Fruit fly (Drosophila melanogaster) whole organism, embryonic: Measurements from ENCODE around the gene CG31675.
A peak's percentile ranks its signal among the peaks of the same experiment; 100 is the strongest.

ENCODE experiments used
- Adf1 ChIP-seq: fragments of 200-800 bp; sonication (Bioruptor generic); IDR thresholded peaks from 2 replicates; pipeline ENCODE4 v1.3.6; 2022; ENCODE audit warnings: missing biosample characterization, missing genetic modification characterization
- Antp ChIP-seq: fragments of 200-800 bp; sonication (Bioruptor generic); optimal IDR thresholded peaks from 3 replicates; lab custom pipeline; 2016; ENCODE audit warnings: missing biosample characterization, missing genetic modification characterization
- Asciz ChIP-seq: fragments of 200-800 bp; sonication (Bioruptor generic); optimal IDR thresholded peaks from 2 replicates; lab custom pipeline; 2017; ENCODE audit warnings: missing biosample characterization, mild to moderate bottlenecking, missing genetic modification characterization, missing genetic modification reagents
- B-H2 ChIP-seq: fragments of 200-800 bp; sonication (Bioruptor generic); optimal IDR thresholded peaks from 2 replicates; lab custom pipeline; 2018; ENCODE audit warnings: missing biosample characterization, mild to moderate bottlenecking, missing genetic modification characterization
- CG10366 ChIP-seq: fragments of 200-800 bp; sonication (Bioruptor generic); IDR thresholded peaks from 2 replicates; pipeline ENCODE4 v1.3.6; 2022; ENCODE audit warnings: missing biosample characterization, missing genetic modification characterization
- CG10462 ChIP-seq: fragments of 200-800 bp; sonication (Bioruptor generic); optimal IDR thresholded peaks from 2 replicates; lab custom pipeline; 2016; ENCODE audit warnings: missing biosample characterization, missing genetic modification characterization
- CG12236 ChIP-seq: fragments of 200-800 bp; sonication (Bioruptor generic); optimal IDR thresholded peaks from 2 replicates; lab custom pipeline; 2016; ENCODE audit warnings: missing biosample characterization, missing genetic modification characterization
- CG14050 ChIP-seq: fragments of 200-800 bp; sonication (Bioruptor generic); IDR thresholded peaks from 3 replicates; pipeline ENCODE4 v1.3.6; 2022; ENCODE audit warnings: missing biosample characterization, missing genetic modification characterization
- CG16813 ChIP-seq: fragments of 200-800 bp; sonication (Bioruptor generic); IDR thresholded peaks from 3 replicates; pipeline ENCODE4 v1.3.6; 2022; ENCODE audit warnings: missing biosample characterization, missing genetic modification characterization; ENCODE audit not compliant: partially characterized antibody
- CG16815 ChIP-seq: fragments of 200-800 bp; sonication (Bioruptor generic); optimal IDR thresholded peaks from 3 replicates; lab custom pipeline; 2017; ENCODE audit warnings: missing biosample characterization, mild to moderate bottlenecking, missing genetic modification characterization
- CG17612 ChIP-seq: fragments of 200-800 bp; sonication (Bioruptor generic); IDR thresholded peaks from 2 replicates; pipeline ENCODE4 v1.3.6; 2022; ENCODE audit warnings: missing biosample characterization, missing genetic modification characterization
- CG3407 ChIP-seq: fragments of 200-800 bp; sonication (Bioruptor generic); optimal IDR thresholded peaks from 2 replicates; lab custom pipeline; 2018; ENCODE audit warnings: missing biosample characterization, mild to moderate bottlenecking, missing genetic modification characterization
- CG3838 ChIP-seq: fragments of 200-800 bp; sonication (Bioruptor generic); optimal IDR thresholded peaks from 3 replicates; lab custom pipeline; 2016; ENCODE audit warnings: missing biosample characterization, missing genetic modification characterization
- CG4404 ChIP-seq: fragments of 200-800 bp; sonication (Bioruptor generic); IDR thresholded peaks from 2 replicates; pipeline ENCODE4 v1.3.6; 2022; ENCODE audit warnings: missing biosample characterization, missing genetic modification characterization
- CG7372 ChIP-seq: fragments of 200-800 bp; sonication (Bioruptor generic); IDR thresholded peaks from 2 replicates; pipeline ENCODE4 v1.3.6; 2022; ENCODE audit warnings: missing biosample characterization, missing genetic modification characterization
- CG7987 ChIP-seq: fragments of 200-800 bp; sonication (Bioruptor generic); optimal IDR thresholded peaks from 2 replicates; lab custom pipeline; 2018; ENCODE audit warnings: missing biosample characterization, mild to moderate bottlenecking, missing genetic modification characterization, moderate library complexity
- CTCF ChIP-seq: fragments of 200-800 bp; sonication (Bioruptor generic); optimal IDR thresholded peaks from 2 replicates; lab custom pipeline; 2017; ENCODE audit warnings: missing biosample characterization, mild to moderate bottlenecking, missing genetic modification characterization, moderate library complexity
- Camta ChIP-seq: fragments of 200-800 bp; sonication (Bioruptor generic); optimal IDR thresholded peaks from 2 replicates; lab custom pipeline; 2016; ENCODE audit warnings: missing biosample characterization, missing genetic modification characterization
- D ChIP-seq, 2 experiments: fragments of 200-800 bp in 1 of 2; fragments of >200 bp in 1 of 2; sonication (Bioruptor generic) in 1 of 2; optimal IDR thresholded peaks; 2 replicates in 1 of 2; 3 replicates in 1 of 2; lab custom pipeline; 2017; ENCODE audit warnings: mild to moderate bottlenecking in 1 of 2, missing biosample characterization in 1 of 2, missing genetic modification characterization in 1 of 2, missing genetic modification reagents in 1 of 2
- Dip2 ChIP-seq: fragments of 200-800 bp; sonication (Bioruptor generic); IDR thresholded peaks from 2 replicates; pipeline ENCODE4 v1.3.6; 2022; ENCODE audit warnings: missing biosample characterization, missing genetic modification characterization
- Ets97D ChIP-seq: fragments of 200-800 bp; sonication (Bioruptor generic); optimal IDR thresholded peaks from 3 replicates; lab custom pipeline; 2016; ENCODE audit warnings: missing biosample characterization, missing genetic modification characterization
- HmgZ ChIP-seq: fragments of 200-800 bp; sonication (Bioruptor generic); optimal IDR thresholded peaks from 2 replicates; lab custom pipeline; 2018; ENCODE audit warnings: missing biosample characterization, mild to moderate bottlenecking, missing genetic modification characterization
- Lhr ChIP-seq: fragments of 200-800 bp; sonication (Bioruptor generic); optimal IDR thresholded peaks from 3 replicates; lab custom pipeline; 2017; ENCODE audit warnings: mild to moderate bottlenecking, missing biosample characterization, missing genetic modification reagents, missing genetic modification characterization
- Mes4 ChIP-seq: fragments of 200-800 bp; sonication (Bioruptor generic); optimal IDR thresholded peaks from 2 replicates; lab custom pipeline; 2016; ENCODE audit warnings: missing biosample characterization, missing genetic modification characterization
- NC2α ChIP-seq: fragments of 200-800 bp; sonication (Bioruptor generic); optimal IDR thresholded peaks from 2 replicates; lab custom pipeline; 2016; ENCODE audit warnings: missing biosample characterization, missing genetic modification characterization
- Optix ChIP-seq: fragments of 200-800 bp; sonication (Bioruptor generic); IDR thresholded peaks from 3 replicates; pipeline ENCODE4 v1.3.6; 2022; ENCODE audit warnings: missing biosample characterization, missing genetic modification characterization
- Poxn ChIP-seq: fragments of 200-800 bp; sonication (Bioruptor generic); IDR thresholded peaks from 2 replicates; pipeline ENCODE4 v1.3.6; 2022; ENCODE audit warnings: missing biosample characterization, missing genetic modification characterization
- Tbp ChIP-seq: fragments of >200 bp; optimal IDR thresholded peaks from 2 replicates; lab custom pipeline; 2018; ENCODE audit warnings: missing biosample characterization, missing genetic modification characterization
- ato ChIP-seq: fragments of 200-800 bp; sonication (Bioruptor generic); IDR thresholded peaks from 2 replicates; pipeline ENCODE4 v1.3.6; 2022; ENCODE audit warnings: missing biosample characterization, missing genetic modification characterization; ENCODE audit not compliant: partially characterized antibody
- bowl ChIP-seq: fragments of 200-800 bp; sonication (Bioruptor generic); IDR thresholded peaks from 2 replicates; pipeline ENCODE4 v1.3.6; 2022; ENCODE audit warnings: missing biosample characterization, missing genetic modification characterization
- chn ChIP-seq: fragments of 200-800 bp; sonication (Bioruptor generic); optimal IDR thresholded peaks from 2 replicates; lab custom pipeline; 2016; ENCODE audit warnings: missing biosample characterization, missing genetic modification characterization
- crol ChIP-seq: fragments of 200-800 bp; sonication (Bioruptor generic); IDR thresholded peaks from 2 replicates; pipeline ENCODE4 v1.3.6; 2022; ENCODE audit warnings: missing biosample characterization, missing genetic modification characterization
- cwo ChIP-seq: fragments of 200-800 bp; sonication (Bioruptor generic); optimal IDR thresholded peaks from 3 replicates; lab custom pipeline; 2017; ENCODE audit warnings: missing biosample characterization, missing genetic modification characterization, mild to moderate bottlenecking, moderate library complexity, missing genetic modification reagents
- fu2 ChIP-seq: fragments of 200-800 bp; sonication (Bioruptor generic); optimal IDR thresholded peaks from 2 replicates; lab custom pipeline; 2016; ENCODE audit warnings: missing biosample characterization, missing genetic modification characterization
- grau ChIP-seq: fragments of 200-800 bp; optimal IDR thresholded peaks from 3 replicates; lab custom pipeline; 2019; ENCODE audit warnings: missing biosample characterization, mild to moderate bottlenecking, missing genetic modification characterization, moderate library complexity
- gro ChIP-seq: fragments of 200-800 bp; sonication (Bioruptor generic); optimal IDR thresholded peaks from 2 replicates; lab custom pipeline; 2016; ENCODE audit warnings: missing biosample characterization, missing genetic modification characterization
- gsb ChIP-seq: fragments of 200-800 bp; sonication (Bioruptor generic); IDR thresholded peaks from 2 replicates; pipeline ENCODE4 v1.3.6; 2022; ENCODE audit warnings: missing biosample characterization, missing genetic modification characterization
- hb ChIP-seq: fragments of 200-800 bp; sonication (Bioruptor generic); IDR thresholded peaks from 3 replicates; pipeline ENCODE4 v1.3.6; 2022; ENCODE audit warnings: missing biosample characterization, missing genetic modification characterization; ENCODE audit not compliant: partially characterized antibody
- her ChIP-seq: fragments of 200-800 bp; sonication (Bioruptor generic); optimal IDR thresholded peaks from 2 replicates; lab custom pipeline; 2016; ENCODE audit warnings: missing biosample characterization, missing genetic modification characterization
- insv ChIP-seq, 2 experiments: fragments of 200-800 bp; sonication (Bioruptor generic); optimal IDR thresholded peaks; 3 replicates each; lab custom pipeline; 2016 to 2018; ENCODE audit warnings: missing biosample characterization in 2 of 2, missing genetic modification characterization in 2 of 2
- inv ChIP-seq: fragments of 200-800 bp; sonication (Bioruptor generic); IDR thresholded peaks from 2 replicates; pipeline ENCODE4 v1.3.6; 2022; ENCODE audit warnings: missing biosample characterization, missing genetic modification characterization; ENCODE audit not compliant: partially characterized antibody
- lbe ChIP-seq: fragments of 200-800 bp; sonication (Bioruptor generic); optimal IDR thresholded peaks from 2 replicates; lab custom pipeline; 2016; ENCODE audit warnings: missing biosample characterization, mild to moderate bottlenecking, missing genetic modification characterization
- nau ChIP-seq: fragments of 200-800 bp; sonication (Bioruptor generic); optimal IDR thresholded peaks from 3 replicates; lab custom pipeline; 2017; ENCODE audit warnings: missing biosample characterization, mild to moderate bottlenecking, missing genetic modification characterization, missing genetic modification reagents
- ranshi ChIP-seq: fragments of 200-800 bp; sonication (Bioruptor generic); IDR thresholded peaks from 2 replicates; pipeline ENCODE4 v1.3.6; 2022; ENCODE audit warnings: missing biosample characterization, missing genetic modification characterization
- scrt ChIP-seq: fragments of 200-800 bp; sonication (Bioruptor generic); optimal IDR thresholded peaks from 2 replicates; lab custom pipeline; 2018; ENCODE audit warnings: missing biosample characterization, mild to moderate bottlenecking, missing genetic modification characterization, moderate library complexity
- slp2 ChIP-seq: fragments of 200-800 bp; sonication (Bioruptor generic); optimal IDR thresholded peaks from 2 replicates; lab custom pipeline; 2016; ENCODE audit warnings: missing biosample characterization, missing genetic modification characterization
- ttk ChIP-seq: fragments of 200-800 bp; sonication (Bioruptor generic); IDR thresholded peaks from 2 replicates; pipeline ENCODE4 v2.1.2; 2022; ENCODE audit warnings: missing biosample characterization, missing genetic modification characterization
- twi ChIP-seq: fragments of 200-800 bp; optimal IDR thresholded peaks from 2 replicates; lab custom pipeline; 2019; ENCODE audit warnings: missing biosample characterization, mild to moderate bottlenecking, missing genetic modification characterization, moderate library complexity
- vvl ChIP-seq: fragments of 200-800 bp; sonication (Bioruptor generic); IDR thresholded peaks from 2 replicates; pipeline ENCODE4 v1.3.6; 2022; ENCODE audit warnings: missing biosample characterization, missing genetic modification characterization
- z ChIP-seq: fragments of 200-800 bp; sonication (Bioruptor generic); IDR thresholded peaks from 3 replicates; pipeline ENCODE4 v1.3.6; 2022; ENCODE audit warnings: missing biosample characterization, missing genetic modification characterization
- zen2 ChIP-seq: fragments of 200-800 bp; sonication (Bioruptor generic); IDR thresholded peaks from 3 replicates; pipeline ENCODE4 v1.3.6; 2022; ENCODE audit warnings: missing biosample characterization, missing genetic modification characterization; ENCODE audit not compliant: partially characterized antibody

The CG31675 gene

DNA sequence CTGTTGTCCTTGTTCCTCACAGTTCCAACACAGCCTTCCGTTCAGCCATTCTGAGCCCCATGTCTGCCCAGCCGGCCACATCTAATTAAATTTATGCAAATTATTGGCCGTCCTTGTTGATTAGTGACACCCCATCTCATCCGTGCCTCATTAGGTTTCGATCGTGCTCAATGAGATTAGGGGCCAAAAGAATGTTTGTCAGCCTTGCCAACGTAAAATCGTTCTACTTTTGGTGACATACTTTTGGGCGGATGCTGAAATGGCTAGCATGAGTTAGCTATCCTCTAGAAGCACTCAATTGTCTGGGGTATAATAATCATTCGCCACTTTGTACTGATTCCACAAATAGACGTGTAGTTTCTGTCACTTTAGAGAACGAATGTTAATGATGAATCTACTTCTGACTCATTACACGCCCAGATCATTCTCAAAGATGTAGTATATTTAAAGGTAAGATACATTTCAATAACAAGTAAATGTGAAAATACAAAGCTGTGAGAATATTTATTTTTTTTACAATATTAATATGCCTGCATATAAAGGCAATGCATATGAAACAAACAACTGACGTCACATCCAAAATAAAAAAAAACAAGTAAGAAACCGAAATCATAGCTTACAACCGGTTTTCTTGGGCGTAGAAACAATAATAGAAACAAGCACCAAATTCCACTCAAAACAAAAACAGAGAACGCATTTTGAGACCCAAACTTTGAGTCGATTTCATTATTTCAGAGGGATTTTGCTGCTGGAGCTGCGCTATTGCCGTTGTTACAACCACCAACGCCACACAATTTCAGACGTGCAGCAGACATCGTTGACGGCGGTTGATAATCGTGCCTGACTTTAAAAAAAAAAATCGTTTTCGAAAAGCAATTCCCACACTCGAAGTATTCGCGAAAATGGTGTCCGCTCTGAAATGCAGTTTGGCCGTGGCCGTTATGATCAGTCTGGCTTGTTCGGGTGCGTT, 8.9 kb upstream of the CG31675 start, which contains the start of gene bero (continued):
- TF ChIP-seq nau (no peak), D (optimal IDR thresholded peaks at IDR 0.05; lab: Kevin White, UChicago) (no peak), D (GFP tag; optimal IDR thresholded peaks at IDR 0.05; lab: Kevin White, UChicago) (no peak), Antp (GFP tag; lab: Kevin White, UChicago) (no peak), CG10462 (GFP tag; lab: Kevin White, UChicago) (no peak), B-H2 (GFP tag; lab: Kevin White, UChicago) (no peak), scrt (GFP tag; lab: Kevin White, UChicago) (no peak), ttk (GFP tag; lab: Robert Waterston, UW) (no peak), CG4404 (GFP tag; lab: Robert Waterston, UW) (no peak), CG12236 (GFP tag; lab: Kevin White, UChicago) (no peak), slp2 (GFP tag; lab: Kevin White, UChicago) (no peak), Dip2 (GFP tag; lab: Robert Waterston, UW) (no peak), Lhr (GFP tag; lab: Kevin White, UChicago) (no peak), her (GFP tag; lab: Kevin White, UChicago) (peak; percentile 14), twi (tag; lab: Kevin White, UChicago) (no peak), Adf1 (0 out of 2 replicates have a peak, but pooled peaks have one; percentile 14), Camta (GFP tag; lab: Kevin White, UChicago) (no peak), CG3407 (GFP tag; lab: Kevin White, UChicago) (no peak), grau (tag; lab: Kevin White, UChicago) (no peak), CG7987 (GFP tag; lab: Kevin White, UChicago) (no peak), CG7372 (GFP tag; lab: Robert Waterston, UW) (no peak), ranshi (GFP tag; lab: Robert Waterston, UW) (no peak), gro (no peak), Tbp (no peak), CG17612 (GFP tag; lab: Robert Waterston, UW) (no peak), ato (no peak), CG16815 (GFP tag; lab: Kevin White, UChicago) (no peak), Asciz (GFP tag; lab: Kevin White, UChicago) (no peak), chn (no peak), gsb (no peak), crol (GFP tag; lab: Robert Waterston, UW) (no peak), CG16813 (no peak), cwo (GFP tag; lab: Kevin White, UChicago) (no peak), HmgZ (tag; lab: Kevin White, UChicago) (no peak), NC2α (GFP tag; lab: Kevin White, UChicago) (no peak), vvl (GFP tag; lab: Robert Waterston, UW) (peak; percentile 58; the same call in 1 of the 2 replicates), CG3838 (no peak), Optix (no peak)

DNA sequence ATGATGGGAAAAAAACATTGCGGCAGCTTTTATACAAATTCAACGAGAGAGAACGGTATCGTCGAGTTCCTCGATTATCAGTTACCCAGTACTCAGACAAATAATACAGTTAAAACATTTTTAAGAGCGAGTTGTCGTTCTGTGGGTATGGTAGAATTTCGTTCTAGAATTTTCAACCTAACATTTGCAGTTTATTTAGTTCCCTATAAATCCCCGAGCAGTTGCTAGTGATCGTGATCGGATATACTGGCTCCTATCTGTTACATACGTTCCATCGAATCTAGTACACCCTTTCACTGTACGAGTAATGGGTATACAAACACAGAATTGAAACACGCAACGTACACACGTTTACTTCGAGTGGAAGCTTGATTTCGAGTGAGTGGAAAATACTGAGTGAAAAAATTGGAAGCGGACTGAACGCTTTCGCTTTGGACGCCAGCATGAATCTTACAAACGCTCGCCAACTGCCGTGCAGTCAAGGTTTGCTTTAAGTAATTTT, 2.7 kb upstream of the CG31675 start, which contains the start of gene CG9338:
CG9338 (plus strand) TSS at position 452 of the 502 bp plus-strand sequence.
- TF ChIP-seq lbe: peak; percentile 61
- no peak for TF ChIP-seq zen2
- peak; percentile 96 for TF ChIP-seq z (GFP tag; lab: Robert Waterston, UW)
- peak; percentile 69 for TF ChIP-seq CG10366 (GFP tag; lab: Robert Waterston, UW)
- TF ChIP-seq bowl (GFP tag; lab: Robert Waterston, UW): peak; percentile 31; the same call in 1 of the 2 replicates
- peak in 1 of 2 experiments; percentile 24 for TF ChIP-seq insv (GFP tag; optimal IDR thresholded peaks at IDR 0.05; lab: Kevin White, UChicago)
- TF ChIP-seq inv (GFP tag; lab: Robert Waterston, UW): peak; percentile 50; the same call in 1 of the 2 replicates
- TF ChIP-seq fu2 (GFP tag; lab: Kevin White, UChicago): peak; percentile 67
- peak; percentile 60 for TF ChIP-seq CG14050 (GFP tag; lab: Robert Waterston, UW)
- TF ChIP-seq CTCF (GFP tag; lab: Kevin White, UChicago): peak; percentile 54
- peak; percentile 89 for TF ChIP-seq vvl (GFP tag; lab: Robert Waterston, UW)
- peak; percentile 34 for TF ChIP-seq Ets97D
- TF ChIP-seq Poxn (GFP tag; lab: Robert Waterston, UW): no peak
- TF ChIP-seq hb (GFP tag; lab: Robert Waterston, UW): no peak
- TF ChIP-seq Mes4 (GFP tag; lab: Kevin White, UChicago): peak; percentile 75
